Fruit fly (Drosophila melanogaster): ENCODE data around the gene hng3.

DNA sequence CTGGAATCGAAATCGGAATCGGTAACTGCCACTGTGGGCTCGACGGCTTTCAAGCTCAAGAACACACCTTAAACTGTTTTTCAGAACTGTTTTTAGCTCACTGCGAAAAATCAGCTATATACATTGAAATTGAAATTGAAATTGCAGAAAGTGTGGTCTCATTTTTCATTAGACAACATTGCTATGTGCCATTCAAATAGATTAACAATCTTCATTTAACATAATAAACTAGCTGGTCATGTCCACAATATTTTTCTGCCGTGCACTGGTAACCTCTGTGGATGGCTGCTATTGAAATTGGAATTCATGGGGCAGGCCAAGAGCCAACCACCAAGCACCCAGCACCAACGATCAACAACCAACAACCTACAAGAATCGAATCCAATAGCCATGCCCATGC, 19.3 kb downstream of the hng3 start:
- TF ChIP-seq Myc (optimal IDR thresholded peaks at IDR 0.05) (no peak), CG32264 (GFP tag; optimal IDR thresholded peaks at IDR 0.05) (no peak), CrebA (GFP tag; optimal IDR thresholded peaks at IDR 0.05; ENCODE audit: borderline replicate concordance) (no peak), tai (GFP tag; optimal IDR thresholded peaks at IDR 0.05) (no peak), psq (GFP tag; optimal IDR thresholded peaks at IDR 0.05) (peak; percentile 9)
